Worm (Caenorhabditis elegans) whole organism, midembryonic: ENCODE results near the gene let-19.
A peak's percentile ranks its signal among the peaks of the same experiment; 100 is the strongest.

Source experiments
- T22C8.4 ChIP-seq: fragments of 200-800 bp; sonication (Bioruptor generic); IDR thresholded peaks from 2 replicates; pipeline ENCODE4 v1.3.6; 2022; ENCODE audit warnings: missing genetic modification characterization, missing compliant biosample characterization
- cog-1 ChIP-seq: sonication (generic microtip); optimal IDR thresholded peaks from 2 replicates; lab custom pipeline; 2016; ENCODE audit warnings: missing genetic modification characterization, missing compliant biosample characterization
- flt-1 ChIP-seq: fragments of 200-800 bp; sonication (Bioruptor generic); IDR thresholded peaks from 2 replicates; pipeline ENCODE4 v1.3.6; 2022; ENCODE audit warnings: missing genetic modification characterization, missing compliant biosample characterization
- klf-2 ChIP-seq: fragments of 200-800 bp; sonication (Bioruptor generic); conservative IDR thresholded peaks from 2 replicates; pipeline ENCODE4 v1.3.6; 2022; ENCODE audit warnings: missing genetic modification reagents, missing genetic modification characterization, missing compliant biosample characterization
- med-1 ChIP-seq: sonication (generic microtip); optimal IDR thresholded peaks from 2 replicates; lab custom pipeline; 2017; ENCODE audit warnings: missing genetic modification characterization, mild to moderate bottlenecking, missing compliant biosample characterization, antibody characterized with exemption, missing genetic modification reagents; ENCODE audit not compliant: insufficient read depth
- ref-1 ChIP-seq: fragments of 200-800 bp; sonication (Bioruptor generic); conservative IDR thresholded peaks from 2 replicates; pipeline ENCODE4 v1.3.6; 2022; ENCODE audit warnings: missing genetic modification reagents, missing genetic modification characterization, missing compliant biosample characterization
- tab-1 ChIP-seq: fragments of 200-800 bp; sonication (Bioruptor generic); IDR thresholded peaks from 2 replicates; pipeline ENCODE4 v1.3.6; 2022; ENCODE audit warnings: missing genetic modification characterization, missing compliant biosample characterization
- ztf-23 ChIP-seq: fragments of 200-800 bp; sonication (Bioruptor generic); IDR thresholded peaks from 2 replicates; pipeline ENCODE4 v1.3.6; 2022; ENCODE audit warnings: missing genetic modification reagents, missing genetic modification characterization, missing compliant biosample characterization
- ztf-29 ChIP-seq: fragments of 200-800 bp; sonication (Bioruptor generic); IDR thresholded peaks from 2 replicates; pipeline ENCODE4 v1.3.6; 2022; ENCODE audit warnings: missing genetic modification reagents, missing genetic modification characterization, missing compliant biosample characterization

Gene let-19

DNA sequence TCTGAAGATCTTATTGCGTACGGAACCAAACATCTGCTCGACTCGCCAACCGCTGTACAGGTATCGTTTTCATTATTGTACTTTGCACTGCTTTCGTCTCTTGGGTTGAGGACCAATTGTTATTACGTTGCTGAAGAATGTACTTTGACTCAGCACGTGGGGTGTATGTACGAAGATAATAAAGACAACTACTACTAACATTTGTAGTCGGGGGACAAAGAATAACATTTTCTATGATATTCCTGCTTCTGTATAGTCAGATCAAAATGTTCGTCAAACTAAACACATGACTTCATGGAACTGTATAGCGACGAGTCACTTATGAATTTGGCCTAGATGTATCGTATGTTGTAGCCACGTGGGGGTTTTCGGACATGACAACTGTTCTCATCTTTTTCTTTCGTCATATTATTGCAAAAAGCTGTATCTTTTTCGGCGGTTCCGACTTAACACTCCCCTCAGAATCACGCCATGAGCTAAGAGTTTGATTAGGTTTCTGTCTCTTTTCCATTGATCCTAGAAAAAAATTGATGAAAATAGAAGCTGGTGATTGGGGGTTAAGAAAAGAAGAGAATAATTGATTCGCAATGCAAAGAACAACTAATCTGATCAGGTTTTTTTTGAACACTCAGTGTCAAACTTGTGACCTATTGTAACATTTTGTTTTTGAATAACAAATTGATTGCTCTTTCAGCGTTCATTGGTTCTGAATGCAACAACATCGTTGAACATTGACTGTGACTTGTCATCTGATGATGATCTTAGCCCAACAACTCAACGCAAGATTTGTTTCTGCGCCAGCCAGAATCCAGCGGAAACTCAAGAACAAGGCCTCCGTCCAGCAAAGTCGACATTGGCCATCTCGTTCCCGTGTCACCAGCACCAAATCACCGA lies 26.0 kb upstream of the let-19 start:
- TF ChIP-seq flt-1 (GFP tag; lab: Robert Waterston, UW) (no peak), ztf-29 (GFP tag; lab: Robert Waterston, UW) (no peak), tab-1 (GFP tag; lab: Robert Waterston, UW) (no peak), cog-1 (no peak), klf-2 (no peak), med-1 (no peak), T22C8.4 (GFP tag; lab: Robert Waterston, UW) (no peak), ref-1 (GFP tag; lab: Robert Waterston, UW) (no peak), ztf-23 (GFP tag; lab: Robert Waterston, UW) (no peak)

DNA sequence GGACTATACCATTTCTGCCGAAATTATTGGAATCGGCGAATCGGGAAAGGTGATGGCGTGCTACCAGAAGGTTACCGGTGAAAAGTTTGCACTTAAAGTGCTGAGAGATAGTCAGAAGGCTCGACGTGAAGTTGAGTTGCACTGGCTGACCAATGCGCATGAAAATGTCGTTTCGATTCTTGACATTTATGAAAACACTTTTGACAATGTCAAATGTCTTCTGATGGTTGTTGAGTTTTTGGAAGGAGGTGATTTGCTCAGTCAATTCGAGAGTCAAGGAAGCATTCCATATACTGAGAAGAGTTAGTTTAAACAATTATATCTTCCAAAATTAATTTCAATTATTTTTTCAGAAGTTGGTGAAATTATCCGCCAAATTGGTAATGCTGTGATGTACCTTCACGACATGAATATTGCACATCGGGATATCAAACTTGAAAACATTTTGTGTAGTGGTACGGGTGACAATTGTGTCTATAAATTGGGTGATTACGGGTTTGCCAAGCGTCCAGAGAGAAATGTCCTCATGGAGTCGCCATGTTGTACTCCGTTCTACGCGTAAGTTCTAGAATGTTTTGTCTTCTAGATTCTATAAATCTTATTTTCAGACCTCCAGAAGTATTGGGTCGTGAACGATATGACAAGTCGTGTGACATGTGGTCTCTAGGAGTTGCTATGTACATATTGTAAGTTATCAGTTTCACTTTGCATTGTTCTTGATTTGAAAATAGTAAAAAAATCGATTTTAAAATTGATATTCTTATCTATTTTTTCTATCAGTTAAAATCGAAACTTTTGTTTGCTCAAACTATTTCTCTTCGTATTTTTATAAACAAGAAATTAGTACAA lies 25.1 kb upstream of the let-19 start:
- TF ChIP-seq ref-1 (GFP tag; lab: Robert Waterston, UW) (no peak), T22C8.4 (GFP tag; lab: Robert Waterston, UW) (no peak), med-1 (no peak)

DNA sequence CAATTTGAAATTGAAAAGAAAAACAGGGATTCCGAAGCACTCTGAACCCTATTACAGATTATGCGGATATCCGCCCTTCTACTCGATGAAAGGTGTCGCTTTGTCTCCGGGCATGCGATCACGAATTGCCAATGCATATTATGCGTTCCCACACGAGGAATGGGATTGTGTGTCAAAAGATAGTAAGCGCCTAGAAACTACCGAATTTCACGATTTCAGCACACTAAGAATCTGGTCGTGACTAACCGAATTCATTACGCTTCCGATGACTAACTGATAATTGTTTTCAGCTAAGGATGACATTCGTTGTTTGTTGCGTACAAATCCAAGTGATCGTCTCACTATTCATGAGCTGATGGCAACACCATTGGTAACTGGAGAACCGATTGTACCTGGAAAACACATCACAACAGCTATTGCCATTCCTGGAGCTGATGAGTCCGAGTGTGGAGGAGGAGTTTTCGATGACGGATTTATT lies 24.4 kb upstream of the let-19 start:
- TF ChIP-seq klf-2 (no peak), ztf-23 (GFP tag; lab: Robert Waterston, UW) (no peak), ztf-29 (GFP tag; lab: Robert Waterston, UW) (no peak), ref-1 (GFP tag; lab: Robert Waterston, UW) (no peak), cog-1 (no peak), T22C8.4 (GFP tag; lab: Robert Waterston, UW) (no peak), med-1 (no peak), flt-1 (GFP tag; lab: Robert Waterston, UW) (no peak), tab-1 (GFP tag; lab: Robert Waterston, UW) (no peak)

DNA sequence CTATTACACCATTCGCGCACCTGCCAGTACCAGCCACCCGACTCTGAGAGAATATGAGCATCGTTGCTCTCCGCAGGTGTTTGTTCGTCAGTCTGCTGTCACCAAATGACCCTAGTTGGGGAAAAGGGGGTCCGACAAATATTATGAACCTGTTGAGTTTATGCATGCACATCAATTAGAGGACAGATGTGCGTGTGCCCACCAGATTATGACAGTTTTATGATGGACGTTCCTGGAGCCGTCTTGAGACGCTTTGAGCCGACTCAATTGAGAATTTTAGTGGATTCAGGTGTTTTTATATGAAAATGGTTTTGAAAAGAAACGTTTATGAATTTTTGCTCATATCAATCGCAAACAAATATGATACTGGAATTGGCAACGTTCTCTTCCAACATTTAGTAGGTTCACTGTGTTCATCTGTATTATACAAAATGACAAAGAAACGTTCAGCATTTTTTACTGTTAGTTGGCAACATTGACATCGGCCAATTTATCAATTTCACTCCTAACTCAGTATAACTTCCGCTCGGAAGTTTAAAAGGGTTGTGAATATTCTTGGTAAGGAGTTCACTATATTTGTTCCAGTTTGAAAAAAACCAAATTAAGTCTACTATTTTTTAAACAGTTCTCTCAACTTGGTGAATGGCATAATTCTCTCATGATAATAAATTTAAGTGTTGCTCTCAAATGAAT lies 23.4 kb upstream of the let-19 start:
- TF ChIP-seq ztf-29 (GFP tag; lab: Robert Waterston, UW), result no peak
- TF ChIP-seq tab-1 (GFP tag; lab: Robert Waterston, UW), result no peak
- no peak for TF ChIP-seq T22C8.4 (GFP tag; lab: Robert Waterston, UW)
- TF ChIP-seq klf-2, result no peak
- TF ChIP-seq ref-1 (GFP tag; lab: Robert Waterston, UW), result no peak
- no peak for TF ChIP-seq cog-1
- peak; percentile 63; the same call in 1 of the 2 replicates for TF ChIP-seq flt-1 (GFP tag; lab: Robert Waterston, UW)

DNA sequence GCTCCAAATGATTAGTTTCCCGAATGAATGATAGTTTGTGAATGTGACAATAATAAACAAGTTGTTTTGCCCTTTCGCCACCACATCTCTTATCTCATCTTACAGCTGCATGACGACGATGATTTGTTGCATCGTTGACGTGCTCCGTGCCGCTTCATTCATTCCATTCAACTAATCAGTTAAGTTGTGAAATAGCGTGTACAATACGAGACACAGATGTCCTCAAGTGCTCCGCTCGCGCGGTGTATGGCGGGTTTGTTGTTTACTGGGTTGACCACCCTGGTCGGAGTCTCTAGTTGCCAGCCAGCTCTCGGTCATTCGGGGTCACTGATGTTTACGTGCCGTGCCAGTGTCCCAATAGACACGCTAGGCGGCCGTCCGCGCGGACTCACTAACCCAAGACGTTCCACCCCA lies 22.8 kb upstream of the let-19 start:
- TF ChIP-seq cog-1 (peak; percentile 79), klf-2 (no peak), flt-1 (GFP tag; lab: Robert Waterston, UW) (0 out of 2 replicates have a peak, but pooled peaks have one; percentile 46), ref-1 (GFP tag; lab: Robert Waterston, UW) (peak; percentile 55; the same call in 1 of the 2 replicates)

DNA sequence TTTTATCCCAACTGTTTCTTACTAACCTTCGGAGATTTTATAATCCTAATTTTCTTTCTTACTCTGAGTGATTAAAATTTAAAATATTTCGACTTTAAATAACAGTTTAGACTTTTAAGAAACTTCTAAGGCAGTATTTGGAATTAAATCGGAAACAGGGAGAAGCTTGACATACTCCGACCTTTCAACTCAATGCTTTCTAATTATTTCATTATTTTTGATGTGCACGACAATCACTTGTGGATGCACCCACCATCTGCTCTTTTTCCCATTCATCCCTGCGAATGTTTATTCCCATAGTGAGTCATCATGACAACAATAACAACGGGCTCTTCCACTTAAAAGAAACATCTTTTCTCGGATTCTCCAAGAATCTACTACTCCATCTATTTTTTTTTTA lies 22.1 kb upstream of the let-19 start:
- TF ChIP-seq flt-1 (GFP tag; lab: Robert Waterston, UW) (no peak), klf-2 (no peak), ztf-29 (GFP tag; lab: Robert Waterston, UW) (no peak), ref-1 (GFP tag; lab: Robert Waterston, UW) (no peak), tab-1 (GFP tag; lab: Robert Waterston, UW) (no peak), ztf-23 (GFP tag; lab: Robert Waterston, UW) (no peak), cog-1 (no peak), T22C8.4 (GFP tag; lab: Robert Waterston, UW) (no peak), med-1 (no peak)

DNA sequence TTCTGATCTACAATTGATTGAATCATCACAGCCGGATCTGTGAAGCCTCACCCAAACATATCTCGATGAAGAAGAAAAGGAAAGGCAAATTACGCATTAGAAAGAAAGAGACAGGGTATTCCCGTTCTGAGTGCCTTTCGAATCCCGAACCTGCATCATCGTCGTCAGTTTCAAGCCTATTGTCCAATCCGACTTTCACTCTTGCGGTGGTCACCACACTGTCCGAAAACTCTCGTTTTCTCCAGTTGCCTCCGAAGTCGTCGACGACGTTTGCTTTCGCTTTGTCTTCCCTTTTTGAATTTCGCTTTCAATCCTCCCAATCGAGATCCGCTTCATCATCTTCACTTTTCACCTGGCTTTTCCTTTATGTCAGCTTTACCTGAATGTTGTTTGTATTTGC lies 21.7 kb upstream of the let-19 start:
- TF ChIP-seq flt-1 (GFP tag; lab: Robert Waterston, UW), result no peak
- no peak for TF ChIP-seq ztf-29 (GFP tag; lab: Robert Waterston, UW)
- no peak for TF ChIP-seq ref-1 (GFP tag; lab: Robert Waterston, UW)
- TF ChIP-seq klf-2, result no peak
- no peak for TF ChIP-seq med-1
- TF ChIP-seq tab-1 (GFP tag; lab: Robert Waterston, UW), result no peak
- TF ChIP-seq cog-1, result no peak
- TF ChIP-seq ztf-23 (GFP tag; lab: Robert Waterston, UW), result no peak
- no peak for TF ChIP-seq T22C8.4 (GFP tag; lab: Robert Waterston, UW)

DNA sequence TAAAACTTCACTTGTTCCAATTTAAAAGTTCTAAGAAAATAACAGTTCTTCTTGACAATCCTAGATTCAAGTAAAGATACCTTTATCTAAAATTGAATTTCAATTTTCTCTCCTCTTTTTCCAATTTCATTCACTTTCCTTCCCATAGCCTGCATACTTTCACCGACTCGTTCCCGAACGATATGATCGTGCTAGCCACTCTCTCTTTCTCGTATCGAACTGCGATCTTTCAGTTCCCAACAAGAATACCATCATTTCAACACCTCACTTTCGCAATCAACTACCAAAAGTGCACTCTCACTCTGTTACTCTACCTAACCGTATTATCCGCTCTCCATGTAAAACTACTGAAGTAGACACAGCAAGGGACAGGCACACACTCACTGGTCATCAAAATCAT lies 20.7 kb upstream of the let-19 start:
- TF ChIP-seq tab-1 (GFP tag; lab: Robert Waterston, UW) (no peak), ztf-29 (GFP tag; lab: Robert Waterston, UW) (no peak), flt-1 (GFP tag; lab: Robert Waterston, UW) (no peak), cog-1 (no peak)

DNA sequence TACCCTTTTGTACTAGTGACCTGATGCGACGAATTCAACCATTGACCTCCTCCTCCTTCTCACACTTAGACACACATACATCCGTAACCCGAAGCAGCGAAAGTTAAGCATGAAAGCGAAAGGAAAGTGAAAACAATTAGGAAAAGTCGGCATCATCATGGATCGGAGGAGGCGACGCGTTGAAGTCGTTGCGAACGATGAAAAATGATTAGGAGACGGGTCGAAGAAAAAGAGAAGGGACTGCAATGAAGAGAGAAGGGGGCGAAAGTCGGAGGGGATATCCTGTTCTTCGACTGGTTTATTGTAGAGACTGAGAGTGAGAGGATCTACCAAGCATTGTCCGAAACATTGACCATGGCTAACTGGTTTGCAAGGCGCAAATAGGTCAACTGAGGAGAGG lies 19.7 kb upstream of the let-19 start:
- no peak for TF ChIP-seq tab-1 (GFP tag; lab: Robert Waterston, UW)
- 0 out of 2 replicates have a peak, but pooled peaks have one; percentile 18 for TF ChIP-seq ztf-23 (GFP tag; lab: Robert Waterston, UW)
- TF ChIP-seq cog-1, result no peak
- no peak for TF ChIP-seq med-1
